Worm (Caenorhabditis elegans) whole organism, L1 larva: ENCODE results near the gene npp-9.

ENCODE experiments used
- alr-1 ChIP-seq: fragments of 200-800 bp; sonication (Bioruptor generic); optimal IDR thresholded peaks from 2 replicates; lab custom pipeline; 2018; ENCODE audit warnings: borderline replicate concordance, mild to moderate bottlenecking, missing genetic modification characterization, missing compliant biosample characterization
- aly-2 ChIP-seq: fragments of 150-350 bp; optimal IDR thresholded peaks from 2 replicates; lab custom pipeline; 2014; ENCODE audit warnings: missing biosample characterization, missing genetic modification characterization
- egl-27 ChIP-seq, 2 experiments: fragments of 150-350 bp in 1 of 2; sonication (generic microtip); optimal IDR thresholded peaks; 3 replicates each; lab custom pipeline; 2017 to 2018; ENCODE audit warnings: missing biosample characterization in 2 of 2, missing genetic modification characterization in 2 of 2, missing genetic modification reagents in 2 of 2
- lin-13 ChIP-seq: fragments of 150-350 bp; optimal IDR thresholded peaks from 2 replicates; lab custom pipeline; 2014; ENCODE audit warnings: missing biosample characterization, missing genetic modification reagents, missing genetic modification characterization

- no peak for TF ChIP-seq aly-2 (tag; lab: Kevin White, UChicago)
- no peak for TF ChIP-seq lin-13 (GFP tag; lab: Kevin White, UChicago)
- TF ChIP-seq alr-1, result no peak
- TF ChIP-seq egl-27 (tag; optimal IDR thresholded peaks at IDR 0.05; lab: Kevin White, UChicago), result no peak
Observed at ce11 chrIII:3395112-3395511, 9.2 kb downstream of the npp-9 start.
